Worm (Caenorhabditis elegans) whole organism, L4 larva: ENCODE results near the gene ccpp-6.

Experiments
- ceh-20 ChIP-seq: fragments of 200-800 bp; sonication (Bioruptor generic); IDR thresholded peaks from 2 replicates; pipeline ENCODE4 v1.3.6; 2022; ENCODE audit warnings: missing genetic modification reagents, missing genetic modification characterization, missing compliant biosample characterization
- ceh-82 ChIP-seq: sonication (generic microtip); optimal IDR thresholded peaks from 2 replicates; lab custom pipeline; 2017; ENCODE audit warnings: missing biosample characterization, missing genetic modification characterization
- fkh-10 ChIP-seq: fragments of 150-350 bp; optimal IDR thresholded peaks from 2 replicates; lab custom pipeline; 2014; ENCODE audit warnings: missing biosample characterization, missing genetic modification reagents, missing genetic modification characterization
- fos-1 ChIP-seq: fragments of 150-350 bp; optimal IDR thresholded peaks from 2 replicates; lab custom pipeline; 2014; ENCODE audit warnings: missing biosample characterization, missing genetic modification characterization
- hlh-11 ChIP-seq: fragments of 200-800 bp; sonication (Bioruptor generic); optimal IDR thresholded peaks from 2 replicates; lab custom pipeline; 2018; ENCODE audit warnings: mild to moderate bottlenecking, missing genetic modification characterization, missing compliant biosample characterization
- lir-3 ChIP-seq: sonication (generic microtip); optimal IDR thresholded peaks from 2 replicates; lab custom pipeline; 2016; ENCODE audit warnings: mild to moderate bottlenecking, missing genetic modification characterization, missing compliant biosample characterization
- mdl-1 ChIP-seq, 2 experiments: fragments of 150-350 bp in 1 of 2; sonication (generic microtip) in 1 of 2; optimal IDR thresholded peaks; 2 replicates each; lab custom pipeline; 2014 to 2017; ENCODE audit warnings: missing biosample characterization in 2 of 2, missing genetic modification characterization in 2 of 2
- mes-2 ChIP-seq: sonication (generic microtip); optimal IDR thresholded peaks from 2 replicates; lab custom pipeline; 2016; ENCODE audit warnings: missing genotype, mild to moderate bottlenecking, missing genetic modification characterization, missing compliant biosample characterization; ENCODE audit not compliant: poor library complexity, severe bottlenecking
- unc-130 ChIP-seq: sonication (generic microtip); optimal IDR thresholded peaks from 2 replicates; lab custom pipeline; 2016; ENCODE audit warnings: missing genetic modification reagents, missing genetic modification characterization, missing compliant biosample characterization
- ztf-11 ChIP-seq: fragments of 150-350 bp; optimal IDR thresholded peaks from 2 replicates; lab custom pipeline; 2014; ENCODE audit warnings: missing biosample characterization, missing genetic modification characterization

- TF ChIP-seq hlh-11 (tag; lab: Kevin White, UChicago) (no peak), lir-3 (no peak), mes-2 (tag; lab: Kevin White, UChicago) (peak; percentile 68), ceh-82 (tag; lab: Kevin White, UChicago) (no peak), fkh-10 (GFP tag; lab: Kevin White, UChicago) (no peak), ceh-20 (GFP tag; lab: Robert Waterston, UW) (no peak), mdl-1 (tag; optimal IDR thresholded peaks at IDR 0.05; lab: Kevin White, UChicago) (no peak), ztf-11 (tag; lab: Kevin White, UChicago) (no peak), fos-1 (tag; lab: Kevin White, UChicago) (no peak), unc-130 (GFP tag; lab: Kevin White, UChicago) (no peak)
Observed at ce11 chrII:5429522-5430257, 42.6 kb upstream of the ccpp-6 start, which contains the start of the genes F07F6.4 and F07F6.2.
